Worm (Caenorhabditis elegans): Measurements from ENCODE around the gene Y48A6C.8.

Y48A6C.8 gene

ce11 chrIII:11141791-11142490 is 14.5 kb upstream of the Y48A6C.8 start, which contains the start of the genes Y47D3A.1 and pola-1 (continued):
- TF ChIP-seq Y79H2A.3 (GFP tag; conservative IDR thresholded peaks at IDR 0.05) (no peak), K12H6.12 (tag; optimal IDR thresholded peaks at IDR 0.05) (peak; percentile 43), attf-3 (GFP tag; conservative IDR thresholded peaks at IDR 0.05) (0 out of 2 replicates have a peak, but pooled peaks have one; percentile 14), F57C9.4 (tag; optimal IDR thresholded peaks at IDR 0.05) (no peak), bed-2 (GFP tag; IDR thresholded peaks at IDR 0.05) (peak; percentile 63; the same call in 1 of the 2 replicates), sptf-2 (GFP tag; optimal IDR thresholded peaks at IDR 0.05) (no peak), unc-62 (GFP tag; optimal IDR thresholded peaks at IDR 0.05) (no peak), ZK185.1 (tag; optimal IDR thresholded peaks at IDR 0.05; ENCODE audit: poor library complexity, severe bottlenecking) (no peak), F49E8.2 (tag; optimal IDR thresholded peaks at IDR 0.05; ENCODE audit: insufficient read depth) (peak; percentile 49), bed-1 (GFP tag; IDR thresholded peaks at IDR 0.05) (no peak), lsl-1 (GFP tag; optimal IDR thresholded peaks at IDR 0.05) (peak; percentile 65), him-1 (tag; optimal IDR thresholded peaks at IDR 0.05) (peak; percentile 46), Y53G8AR.9 (GFP tag; conservative IDR thresholded peaks at IDR 0.05) (0 out of 2 replicates have a peak, but pooled peaks have one; percentile 34), ztf-3 (GFP tag; optimal IDR thresholded peaks at IDR 0.05) (no peak), snpc-4 (GFP tag; optimal IDR thresholded peaks at IDR 0.05) (no peak), snpc-4 (tag; optimal IDR thresholded peaks at IDR 0.05) (peak in 3 of 4 experiments; percentile 9 to 65 (median 55)), F23B12.7 (tag; optimal IDR thresholded peaks at IDR 0.05; ENCODE audit: insufficient read depth) (peak; percentile 76), ccch-3 (GFP tag; optimal IDR thresholded peaks at IDR 0.05) (no peak), aptf-2 (GFP tag; conservative IDR thresholded peaks at IDR 0.05) (0 out of 2 replicates have a peak, but pooled peaks have one; percentile 62), ztf-6 (GFP tag; IDR thresholded peaks at IDR 0.05) (no peak), zim-3 (tag; optimal IDR thresholded peaks at IDR 0.05) (no peak), hlh-26 (GFP tag; conservative IDR thresholded peaks at IDR 0.05) (no peak), repo-1 (tag; optimal IDR thresholded peaks at IDR 0.05) (no peak), sdz-38 (tag; optimal IDR thresholded peaks at IDR 0.05) (no peak), madf-8 (GFP tag; conservative IDR thresholded peaks at IDR 0.05) (peak; percentile 60), Y67H2A.10 (GFP tag; conservative IDR thresholded peaks at IDR 0.05) (peak; percentile 70; the same call in 1 of the 2 replicates), hmg-1.2 (GFP tag; IDR thresholded peaks at IDR 0.05) (peak; percentile 57; the same call in 1 of the 2 replicates), T26A5.8 (tag; optimal IDR thresholded peaks at IDR 0.05) (no peak), dpl-1 (GFP tag; optimal IDR thresholded peaks at IDR 0.05) (peak; percentile 91), nhr-179 (tag; optimal IDR thresholded peaks at IDR 0.05) (no peak), zfh-2 (GFP tag; conservative IDR thresholded peaks at IDR 0.05) (no peak), rpc-1 (optimal IDR thresholded peaks at IDR 0.05) (no peak), rpc-1 (tag; optimal IDR thresholded peaks at IDR 0.05) (no peak), snpc-1.3 (tag; optimal IDR thresholded peaks at IDR 0.05; ENCODE audit: insufficient read depth) (peak; percentile 55), B0261.1 (tag; optimal IDR thresholded peaks at IDR 0.05) (no peak), ceh-40 (GFP tag; IDR thresholded peaks at IDR 0.05) (no peak), athp-1 (tag; optimal IDR thresholded peaks at IDR 0.05) (peak; percentile 10), rec-8 (tag; optimal IDR thresholded peaks at IDR 0.05) (no peak), ceh-100 (GFP tag; IDR thresholded peaks at IDR 0.05) (peak; percentile 98), xnd-1 (tag; optimal IDR thresholded peaks at IDR 0.05) (no peak), F33H1.4 (GFP tag; IDR thresholded peaks at IDR 0.05) (peak; percentile 51), F52B5.7 (tag; optimal IDR thresholded peaks at IDR 0.05) (no peak), F57A8.1 (GFP tag; optimal IDR thresholded peaks at IDR 0.05) (no peak), mel-28 (tag; optimal IDR thresholded peaks at IDR 0.05; ENCODE audit: borderline replicate concordance) (no peak), mxl-1 (tag; optimal IDR thresholded peaks at IDR 0.05) (no peak)
